Fruit fly (Drosophila melanogaster) whole organism, prepupa: ENCODE data around the gene CG7728.

ENCODE experiments used
- Blimp-1 ChIP-seq: fragments of 200-800 bp; sonication (Bioruptor generic); optimal IDR thresholded peaks from 3 replicates; lab custom pipeline; 2017; ENCODE audit warnings: missing biosample characterization, missing genetic modification characterization, mild to moderate bottlenecking, moderate library complexity, missing genetic modification reagents
- CG10631 ChIP-seq: fragments of 200-800 bp; sonication (Bioruptor generic); optimal IDR thresholded peaks from 2 replicates; lab custom pipeline; 2016; ENCODE audit warnings: missing biosample characterization, missing genetic modification characterization
- CG10669 ChIP-seq: fragments of 200-800 bp; sonication (Bioruptor generic); optimal IDR thresholded peaks from 3 replicates; lab custom pipeline; 2018; ENCODE audit warnings: missing biosample characterization, mild to moderate bottlenecking, missing genetic modification characterization, moderate library complexity
- CG11762 ChIP-seq: fragments of 200-800 bp; sonication (Bioruptor generic); optimal IDR thresholded peaks from 3 replicates; lab custom pipeline; 2016; ENCODE audit warnings: missing biosample characterization, missing genetic modification characterization; ENCODE audit not compliant: insufficient read depth
- CG11902 ChIP-seq: fragments of 200-800 bp; sonication (Bioruptor generic); optimal IDR thresholded peaks from 3 replicates; lab custom pipeline; 2016; ENCODE audit warnings: missing biosample characterization, missing genetic modification characterization
- CG15336 ChIP-seq: fragments of 200-800 bp; sonication (Bioruptor generic); IDR thresholded peaks from 2 replicates; pipeline ENCODE4 v1.3.6; 2022; ENCODE audit warnings: missing biosample characterization, missing genetic modification characterization
- CG1621 ChIP-seq: fragments of 200-800 bp; sonication (Bioruptor generic); optimal IDR thresholded peaks from 3 replicates; lab custom pipeline; 2018; ENCODE audit warnings: missing biosample characterization, mild to moderate bottlenecking, missing genetic modification characterization
- CG3032 ChIP-seq: fragments of 200-800 bp; optimal IDR thresholded peaks from 2 replicates; lab custom pipeline; 2019; ENCODE audit warnings: missing biosample characterization, mild to moderate bottlenecking, missing genetic modification characterization, moderate library complexity
- CG31627 ChIP-seq: fragments of 200-800 bp; sonication (Bioruptor generic); optimal IDR thresholded peaks from 3 replicates; lab custom pipeline; 2016; ENCODE audit warnings: missing biosample characterization, missing genetic modification characterization
- CG32006 ChIP-seq: fragments of 200-800 bp; sonication (Bioruptor generic); optimal IDR thresholded peaks from 3 replicates; lab custom pipeline; 2017; ENCODE audit warnings: missing biosample characterization, mild to moderate bottlenecking, missing genetic modification characterization
- CG34406 ChIP-seq: fragments of 200-800 bp; sonication (Bioruptor generic); optimal IDR thresholded peaks from 3 replicates; lab custom pipeline; 2016; ENCODE audit warnings: missing biosample characterization, missing genetic modification characterization
- CG3919 ChIP-seq: fragments of 200-800 bp; sonication (Bioruptor generic); optimal IDR thresholded peaks from 3 replicates; lab custom pipeline; 2016; ENCODE audit warnings: missing biosample characterization, missing genetic modification characterization
- CG4318 ChIP-seq: fragments of 200-800 bp; sonication (Bioruptor generic); optimal IDR thresholded peaks from 3 replicates; lab custom pipeline; 2017; ENCODE audit warnings: missing biosample characterization, mild to moderate bottlenecking, missing genetic modification characterization
- CG6163 ChIP-seq: fragments of 200-800 bp; sonication (Bioruptor generic); IDR thresholded peaks from 3 replicates; pipeline ENCODE4 v1.3.6; 2022; ENCODE audit warnings: missing biosample characterization, missing genetic modification characterization
- CG6276 ChIP-seq: fragments of 200-800 bp; sonication (Bioruptor generic); optimal IDR thresholded peaks from 2 replicates; lab custom pipeline; 2017; ENCODE audit warnings: missing biosample characterization, mild to moderate bottlenecking, missing genetic modification characterization
- CG6792 ChIP-seq: fragments of 200-800 bp; sonication (Bioruptor generic); optimal IDR thresholded peaks from 3 replicates; lab custom pipeline; 2016; ENCODE audit warnings: missing biosample characterization, missing genetic modification characterization
- CG6854 ChIP-seq: fragments of 200-800 bp; sonication (Bioruptor generic); optimal IDR thresholded peaks from 2 replicates; lab custom pipeline; 2017; ENCODE audit warnings: missing biosample characterization, mild to moderate bottlenecking, missing genetic modification characterization
- CG7368 ChIP-seq: fragments of 200-800 bp; sonication (Bioruptor generic); optimal IDR thresholded peaks from 3 replicates; lab custom pipeline; 2016; ENCODE audit warnings: missing biosample characterization, missing genetic modification characterization
- CG8119 ChIP-seq: fragments of 200-800 bp; sonication (Bioruptor generic); IDR thresholded peaks from 3 replicates; pipeline ENCODE4 v1.3.6; 2022; ENCODE audit warnings: missing biosample characterization, missing genetic modification characterization
- CG8319 ChIP-seq: fragments of 200-800 bp; sonication (Bioruptor generic); optimal IDR thresholded peaks from 3 replicates; lab custom pipeline; 2016; ENCODE audit warnings: missing biosample characterization, missing genetic modification characterization
- CG8632 ChIP-seq: fragments of 200-800 bp; sonication (Bioruptor generic); optimal IDR thresholded peaks from 3 replicates; lab custom pipeline; 2016; ENCODE audit warnings: missing biosample characterization, missing genetic modification characterization
- CG9139 ChIP-seq: fragments of 200-800 bp; sonication (Bioruptor generic); optimal IDR thresholded peaks from 3 replicates; lab custom pipeline; 2017; ENCODE audit warnings: missing biosample characterization, mild to moderate bottlenecking, missing genetic modification characterization
- Eip75B ChIP-seq: fragments of 200-800 bp; sonication (Bioruptor generic); optimal IDR thresholded peaks from 3 replicates; lab custom pipeline; 2016; ENCODE audit warnings: missing biosample characterization, missing genetic modification characterization
- Eip78C ChIP-seq: fragments of 200-800 bp; sonication (Bioruptor generic); peaks from one replicate; lab custom pipeline; 2016; ENCODE audit warnings: missing biosample characterization, missing genetic modification characterization
- Ets21C ChIP-seq: fragments of 200-800 bp; sonication (Bioruptor generic); optimal IDR thresholded peaks from 3 replicates; lab custom pipeline; 2016; ENCODE audit warnings: missing biosample characterization, missing genetic modification characterization
- Gug ChIP-seq: fragments of 200-800 bp; sonication (Bioruptor generic); IDR thresholded peaks from 2 replicates; pipeline ENCODE4 v1.3.6; 2022; ENCODE audit warnings: missing biosample characterization, missing genetic modification characterization
- Hr38 ChIP-seq: sonication (Bioruptor generic); optimal IDR thresholded peaks from 2 replicates; lab custom pipeline; 2016; ENCODE audit warnings: missing biosample characterization, missing genetic modification characterization
- Hr4 ChIP-seq: fragments of 200-800 bp; sonication (Bioruptor generic); optimal IDR thresholded peaks from 3 replicates; lab custom pipeline; 2016; ENCODE audit warnings: missing biosample characterization, missing genetic modification characterization
- Lpt ChIP-seq: fragments of 200-800 bp; sonication (Bioruptor generic); optimal IDR thresholded peaks from 3 replicates; lab custom pipeline; 2016; ENCODE audit warnings: missing biosample characterization, missing genetic modification characterization
- Met ChIP-seq: fragments of 200-800 bp; sonication (Bioruptor generic); optimal IDR thresholded peaks from 3 replicates; lab custom pipeline; 2016; ENCODE audit warnings: missing biosample characterization, missing genetic modification characterization
- OdsH ChIP-seq: fragments of 200-800 bp; sonication (Bioruptor generic); optimal IDR thresholded peaks from 3 replicates; lab custom pipeline; 2016; ENCODE audit warnings: missing biosample characterization, missing genetic modification characterization
- Smox ChIP-seq: fragments of 200-800 bp; sonication (Bioruptor generic); optimal IDR thresholded peaks from 3 replicates; lab custom pipeline; 2016; ENCODE audit warnings: missing biosample characterization, missing genetic modification characterization
- Sox102F ChIP-seq: fragments of 200-800 bp; sonication (Bioruptor generic); optimal IDR thresholded peaks from 2 replicates; lab custom pipeline; 2016; ENCODE audit warnings: missing biosample characterization, mild to moderate bottlenecking, missing genetic modification characterization
- Sox14 ChIP-seq: fragments of 200-800 bp; sonication (Bioruptor generic); optimal IDR thresholded peaks from 3 replicates; lab custom pipeline; 2016; ENCODE audit warnings: missing biosample characterization, missing genetic modification characterization
- achi ChIP-seq: fragments of 200-800 bp; sonication (Bioruptor generic); optimal IDR thresholded peaks from 3 replicates; lab custom pipeline; 2016; ENCODE audit warnings: missing biosample characterization, missing genetic modification characterization
- acj6 ChIP-seq: fragments of 200-800 bp; sonication (Bioruptor generic); optimal IDR thresholded peaks from 3 replicates; lab custom pipeline; 2016; ENCODE audit warnings: missing biosample characterization, missing genetic modification characterization
- cyc ChIP-seq: fragments of 200-800 bp; sonication (Bioruptor generic); optimal IDR thresholded peaks from 3 replicates; lab custom pipeline; 2016; ENCODE audit warnings: missing biosample characterization, missing genetic modification characterization
- dac ChIP-seq: fragments of 200-800 bp; sonication (Bioruptor generic); optimal IDR thresholded peaks from 2 replicates; lab custom pipeline; 2017; ENCODE audit warnings: missing biosample characterization, mild to moderate bottlenecking, missing genetic modification characterization
- eg ChIP-seq: fragments of 200-800 bp; sonication (Bioruptor generic); IDR thresholded peaks from 3 replicates; pipeline ENCODE4 v1.3.6; 2022; ENCODE audit warnings: missing biosample characterization, missing genetic modification characterization
- esn ChIP-seq: fragments of 200-800 bp; sonication (Bioruptor generic); optimal IDR thresholded peaks from 2 replicates; lab custom pipeline; 2016; ENCODE audit warnings: missing biosample characterization, mild to moderate bottlenecking, missing genetic modification characterization, moderate library complexity
- fd59A ChIP-seq: fragments of 200-800 bp; sonication (Bioruptor generic); optimal IDR thresholded peaks from 2 replicates; lab custom pipeline; 2017; ENCODE audit warnings: missing biosample characterization, mild to moderate bottlenecking, missing genetic modification characterization, missing genetic modification reagents
- fd85E ChIP-seq: fragments of 200-800 bp; sonication (Bioruptor generic); optimal IDR thresholded peaks from 3 replicates; lab custom pipeline; 2016; ENCODE audit warnings: missing biosample characterization, missing genetic modification characterization
- fkh ChIP-seq: fragments of 200-800 bp; sonication (Bioruptor generic); optimal IDR thresholded peaks from 3 replicates; lab custom pipeline; 2017; ENCODE audit warnings: missing biosample characterization, mild to moderate bottlenecking, missing genetic modification characterization, moderate library complexity
- lz ChIP-seq: fragments of 200-800 bp; sonication (Bioruptor generic); optimal IDR thresholded peaks from 3 replicates; lab custom pipeline; 2016; ENCODE audit warnings: missing biosample characterization, missing genetic modification characterization
- net ChIP-seq: fragments of 200-800 bp; sonication (Bioruptor generic); optimal IDR thresholded peaks from 3 replicates; lab custom pipeline; 2016; ENCODE audit warnings: missing biosample characterization, missing genetic modification characterization
- pdm3 ChIP-seq: fragments of 200-800 bp; sonication (Bioruptor generic); optimal IDR thresholded peaks from 3 replicates; lab custom pipeline; 2016; ENCODE audit warnings: missing biosample characterization, missing genetic modification characterization
- salr ChIP-seq, 2 experiments: fragments of 200-800 bp; sonication (Bioruptor generic); optimal IDR thresholded peaks; 3 replicates each; lab custom pipeline; 2016 to 2018; ENCODE audit warnings: missing biosample characterization in 2 of 2, missing genetic modification characterization in 2 of 2, mild to moderate bottlenecking in 1 of 2
- ss ChIP-seq, 2 experiments: fragments of 200-800 bp; sonication (Bioruptor generic); optimal IDR thresholded peaks; 2 replicates in 1 of 2; 3 replicates in 1 of 2; lab custom pipeline; 2017 to 2018; ENCODE audit warnings: mild to moderate bottlenecking in 2 of 2, missing biosample characterization in 2 of 2, missing genetic modification characterization in 2 of 2, moderate library complexity in 1 of 2
- svp ChIP-seq: fragments of 200-800 bp; sonication (Bioruptor generic); peaks from one replicate; lab custom pipeline; 2016; ENCODE audit warnings: missing biosample characterization, missing genetic modification characterization
- vri ChIP-seq: fragments of 200-800 bp; sonication (Bioruptor generic); optimal IDR thresholded peaks from 3 replicates; lab custom pipeline; 2016; ENCODE audit warnings: missing biosample characterization, mild to moderate bottlenecking, missing genetic modification characterization

Gene CG7728

DNA sequence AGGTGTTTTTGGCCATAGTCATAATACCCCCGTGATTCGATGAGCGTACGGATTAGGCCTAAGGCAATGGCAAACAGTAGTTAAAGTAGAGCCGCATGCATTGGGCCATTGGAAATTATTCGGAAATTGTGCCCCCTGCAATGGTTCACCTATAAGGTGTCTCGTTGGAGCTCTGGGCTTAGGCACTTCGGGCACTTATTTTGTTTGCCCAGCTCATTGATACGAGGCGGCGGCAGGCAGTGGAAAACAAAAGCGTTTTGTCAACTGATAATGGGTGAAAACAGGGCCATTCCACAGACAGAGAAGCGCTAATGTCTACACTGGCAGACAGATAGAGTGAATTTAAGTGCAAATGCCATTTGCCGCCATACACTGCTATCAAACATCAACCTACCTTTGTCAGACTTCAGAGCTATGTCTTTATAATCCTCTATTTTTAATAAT lies 10.1 kb upstream of the CG7728 start:
- TF ChIP-seq ss (GFP tag; optimal IDR thresholded peaks at IDR 0.05; lab: Kevin White, UChicago) (no peak), Eip75B (GFP tag; lab: Kevin White, UChicago) (no peak), CG6854 (GFP tag; lab: Kevin White, UChicago) (no peak), CG31627 (peak; percentile 33), CG6163 (no peak; the same call in 2 of the 3 replicates), cyc (GFP tag; lab: Kevin White, UChicago) (peak; percentile 28), Sox14 (GFP tag; lab: Kevin White, UChicago) (peak; percentile 33), CG3032 (no peak), Gug (GFP tag; lab: Robert Waterston, UW) (peak; percentile 33), CG1621 (tag; lab: Kevin White, UChicago) (no peak), acj6 (GFP tag; lab: Kevin White, UChicago) (no peak), dac (no peak), Eip78C (peak; percentile 37), CG32006 (GFP tag; lab: Kevin White, UChicago) (no peak), CG8119 (GFP tag; lab: Robert Waterston, UW) (no peak), CG11902 (no peak), CG3919 (GFP tag; lab: Kevin White, UChicago) (peak; percentile 28), salr (GFP tag; optimal IDR thresholded peaks at IDR 0.05; lab: Kevin White, UChicago) (no peak), eg (GFP tag; lab: Robert Waterston, UW) (peak; percentile 33; the same call in 1 of the 3 replicates), CG11762 (GFP tag; lab: Kevin White, UChicago) (no peak), fkh (GFP tag; lab: Kevin White, UChicago) (peak; percentile 84), CG10631 (no peak), Hr4 (no peak), CG15336 (no peak), vri (peak; percentile 37), CG6792 (GFP tag; lab: Kevin White, UChicago) (no peak), CG34406 (GFP tag; lab: Kevin White, UChicago) (no peak), CG9139 (no peak), Met (GFP tag; lab: Kevin White, UChicago) (peak; percentile 20), fd59A (GFP tag; lab: Kevin White, UChicago) (no peak), esn (GFP tag; lab: Kevin White, UChicago) (peak; percentile 9), CG4318 (no peak), CG10669 (GFP tag; lab: Kevin White, UChicago) (no peak), svp (GFP tag; lab: Kevin White, UChicago) (peak; percentile 51), Lpt (GFP tag; lab: Kevin White, UChicago) (no peak), CG7368 (no peak), OdsH (GFP tag; lab: Kevin White, UChicago) (peak; percentile 6), Smox (GFP tag; lab: Kevin White, UChicago) (no peak), pdm3 (no peak), Hr38 (GFP tag; lab: Kevin White, UChicago) (no peak), CG8319 (GFP tag; lab: Kevin White, UChicago) (no peak), Ets21C (GFP tag; lab: Kevin White, UChicago) (no peak), Blimp-1 (GFP tag; lab: Kevin White, UChicago) (no peak), net (GFP tag; lab: Kevin White, UChicago) (no peak)

DNA sequence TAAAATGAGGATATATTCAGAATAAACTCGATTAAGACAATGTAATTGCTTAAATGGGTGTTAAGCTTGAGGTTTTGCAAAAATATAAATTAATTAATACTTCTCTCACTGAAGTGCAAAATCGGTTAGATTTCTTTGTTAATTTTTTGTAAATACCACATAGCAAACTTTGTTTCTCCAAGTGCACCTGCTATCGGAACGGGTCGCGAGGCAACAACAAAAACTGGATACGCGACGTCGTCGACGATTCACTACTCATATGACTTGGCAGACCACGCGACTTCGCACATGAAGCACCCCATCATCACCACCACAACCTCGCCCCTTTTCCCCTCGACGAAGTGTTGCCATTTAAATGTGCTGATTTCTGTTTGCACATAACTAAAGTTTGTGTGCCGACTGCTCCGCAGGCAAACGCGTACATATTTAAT lies 9.3 kb upstream of the CG7728 start:
- TF ChIP-seq CG1621 (tag; lab: Kevin White, UChicago) (peak; percentile 11), CG15336 (peak; percentile 64), CG6854 (GFP tag; lab: Kevin White, UChicago) (no peak), CG31627 (peak; percentile 30), net (GFP tag; lab: Kevin White, UChicago) (peak; percentile 51), eg (GFP tag; lab: Robert Waterston, UW) (peak; percentile 75), Gug (GFP tag; lab: Robert Waterston, UW) (peak; percentile 26; the same call in 1 of the 2 replicates), Hr38 (GFP tag; lab: Kevin White, UChicago) (no peak), CG10669 (GFP tag; lab: Kevin White, UChicago) (peak; percentile 39), lz (GFP tag; lab: Kevin White, UChicago) (peak; percentile 32), CG32006 (GFP tag; lab: Kevin White, UChicago) (peak; percentile 60), fd85E (GFP tag; lab: Kevin White, UChicago) (no peak), CG34406 (GFP tag; lab: Kevin White, UChicago) (peak; percentile 43), CG6276 (peak; percentile 50), achi (GFP tag; lab: Kevin White, UChicago) (peak; percentile 45), Sox102F (GFP tag; lab: Kevin White, UChicago) (peak; percentile 23), CG8632 (peak; percentile 57), CG11762 (GFP tag; lab: Kevin White, UChicago) (peak; percentile 25), Ets21C (GFP tag; lab: Kevin White, UChicago) (peak; percentile 8), OdsH (GFP tag; lab: Kevin White, UChicago) (peak; percentile 62), Lpt (GFP tag; lab: Kevin White, UChicago) (peak; percentile 48)
